Fruit fly (Drosophila melanogaster): ENCODE data around the gene CG14232.

Gene CG14232

dm6 chrX:19717988-19718973 lies 14.2 kb upstream of the CG14232 start, which contains the start of gene CG12531:
TSS of gene CG12531 (plus strand) at chrX:19718923.
- no peak for TF ChIP-seq pan (optimal IDR thresholded peaks at IDR 0.05)
- no peak for TF ChIP-seq CG8478 (optimal IDR thresholded peaks at IDR 0.05)

DNA sequence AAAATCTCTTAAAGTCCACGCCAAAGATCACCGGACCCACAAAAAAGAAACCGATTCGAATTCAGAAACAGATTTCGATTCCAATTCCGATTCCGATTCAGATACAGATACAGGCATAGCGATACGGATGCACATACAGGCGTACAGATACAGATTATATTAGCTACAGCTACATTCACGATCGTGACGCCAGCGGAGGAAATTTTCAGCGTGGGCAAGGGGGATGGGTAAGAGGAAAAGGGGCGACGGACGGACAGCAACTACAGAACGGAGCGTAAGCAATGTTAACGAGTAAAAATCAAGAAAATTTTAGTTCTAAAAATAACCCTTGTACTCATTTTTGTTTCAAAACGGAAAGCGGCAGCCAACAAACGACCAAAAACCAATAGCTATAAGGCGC lies 13.0 kb upstream of the CG14232 start:
- no peak for TF ChIP-seq Dll (optimal IDR thresholded peaks at IDR 0.05)
- TF ChIP-seq CG8478 (optimal IDR thresholded peaks at IDR 0.05): no peak

dm6 chrX:19716325-19716917 lies 12.4 kb upstream of the CG14232 start:
- TF ChIP-seq pan (optimal IDR thresholded peaks at IDR 0.05) (no peak), psq (optimal IDR thresholded peaks at IDR 0.05) (no peak), usp (GFP tag; optimal IDR thresholded peaks at IDR 0.05) (no peak), EcR (GFP tag; optimal IDR thresholded peaks at IDR 0.05) (no peak), Dll (optimal IDR thresholded peaks at IDR 0.05) (no peak), CG8478 (optimal IDR thresholded peaks at IDR 0.05) (no peak)

DNA sequence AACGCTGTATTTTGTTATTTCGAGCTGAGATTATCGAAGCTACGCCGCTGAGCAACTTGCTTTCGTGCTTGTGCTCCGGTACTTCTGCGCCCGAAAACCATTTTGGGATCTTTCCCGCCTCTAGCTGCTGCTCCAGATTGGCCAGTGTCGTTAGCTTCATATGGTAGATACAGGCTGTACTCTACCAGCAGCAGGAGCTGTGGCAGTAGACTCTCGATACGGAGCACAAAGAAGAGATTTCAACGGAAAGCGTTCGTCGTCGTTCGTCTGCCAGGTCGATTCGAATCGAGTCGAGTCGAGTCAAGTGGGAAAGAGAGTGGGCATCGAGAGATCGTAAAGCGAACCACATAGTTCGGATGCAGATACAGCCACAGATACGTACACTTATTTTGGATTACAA lies 10.8 kb upstream of the CG14232 start:
- TF ChIP-seq psq (optimal IDR thresholded peaks at IDR 0.05) (no peak), Dll (optimal IDR thresholded peaks at IDR 0.05) (no peak), EcR (GFP tag; optimal IDR thresholded peaks at IDR 0.05) (no peak), usp (GFP tag; optimal IDR thresholded peaks at IDR 0.05) (no peak), pan (optimal IDR thresholded peaks at IDR 0.05) (no peak), CG8478 (optimal IDR thresholded peaks at IDR 0.05) (no peak)

DNA sequence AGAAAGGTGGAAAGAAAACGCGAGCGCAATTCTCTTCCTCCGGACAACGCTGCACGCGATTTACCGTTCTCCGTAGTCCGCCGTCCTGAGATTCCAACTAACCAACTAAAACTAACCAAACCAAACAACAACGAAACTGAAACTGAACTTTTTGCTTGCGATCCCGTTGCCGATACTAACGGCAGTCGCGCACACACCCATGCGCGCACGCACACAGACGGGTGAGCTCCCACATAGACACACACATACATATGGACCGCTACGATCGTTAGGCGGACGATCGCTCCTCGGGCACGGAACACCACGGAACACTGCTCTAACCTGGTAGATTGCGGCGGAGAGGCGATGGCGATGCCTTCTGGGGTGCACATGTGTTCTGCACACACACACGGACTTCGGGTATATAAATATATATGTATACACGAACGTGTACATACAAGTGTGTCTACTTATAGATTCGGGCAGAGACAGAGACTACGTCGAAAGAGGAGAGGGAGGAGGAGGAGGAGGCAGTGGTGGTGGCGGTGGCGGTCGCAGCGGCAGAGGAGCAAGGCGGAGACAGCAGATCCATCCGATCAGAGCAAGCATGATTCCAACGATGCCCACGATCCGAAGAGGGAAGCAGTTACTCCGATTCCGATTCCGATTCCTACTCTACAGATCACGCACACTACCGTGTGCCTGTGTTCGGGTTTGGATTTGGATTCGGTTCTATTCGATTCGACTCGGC lies 9.0 kb upstream of the CG14232 start, which contains the start of gene meso18E:
TSS of gene meso18E (minus strand) at position 148 of the 730 bp plus-strand sequence.
- TF ChIP-seq EcR (GFP tag; optimal IDR thresholded peaks at IDR 0.05): no peak
- no peak for TF ChIP-seq Dll (optimal IDR thresholded peaks at IDR 0.05)
- no peak for TF ChIP-seq pan (optimal IDR thresholded peaks at IDR 0.05)

DNA sequence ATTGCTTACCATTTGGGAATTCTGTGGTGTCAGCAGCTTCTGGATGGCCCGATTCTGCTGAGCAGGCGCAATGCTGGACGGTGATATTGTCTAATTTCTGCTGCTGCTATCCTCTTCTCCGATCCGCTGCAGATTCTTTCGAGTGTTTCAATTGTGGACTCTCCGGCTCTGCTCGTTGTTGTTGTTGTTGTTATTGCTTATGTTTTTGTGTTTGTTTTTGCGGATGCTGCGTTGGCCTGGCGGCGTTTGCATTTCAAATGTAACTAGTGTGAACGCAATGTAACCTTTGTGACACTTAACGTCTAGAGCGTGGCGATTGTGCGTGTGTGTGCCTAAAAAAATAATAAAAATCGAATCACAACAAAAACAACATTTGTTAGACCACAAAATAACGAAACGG lies 7.9 kb upstream of the CG14232 start:
- TF ChIP-seq EcR (GFP tag; optimal IDR thresholded peaks at IDR 0.05) (no peak), CG8478 (optimal IDR thresholded peaks at IDR 0.05) (no peak), psq (optimal IDR thresholded peaks at IDR 0.05) (no peak), usp (GFP tag; optimal IDR thresholded peaks at IDR 0.05) (no peak), Dll (optimal IDR thresholded peaks at IDR 0.05) (no peak), pan (optimal IDR thresholded peaks at IDR 0.05) (no peak)

dm6 chrX:19701611-19702010 lies 2.4 kb downstream of the CG14232 start, which contains the start of gene Tcs4:
TSS of gene Tcs4 (minus strand) at chrX:19701755.
- TF ChIP-seq Dll (optimal IDR thresholded peaks at IDR 0.05) (no peak), CG8478 (optimal IDR thresholded peaks at IDR 0.05) (no peak), EcR (GFP tag; optimal IDR thresholded peaks at IDR 0.05) (no peak), usp (GFP tag; optimal IDR thresholded peaks at IDR 0.05) (no peak), pan (optimal IDR thresholded peaks at IDR 0.05) (no peak), psq (optimal IDR thresholded peaks at IDR 0.05) (no peak)

DNA sequence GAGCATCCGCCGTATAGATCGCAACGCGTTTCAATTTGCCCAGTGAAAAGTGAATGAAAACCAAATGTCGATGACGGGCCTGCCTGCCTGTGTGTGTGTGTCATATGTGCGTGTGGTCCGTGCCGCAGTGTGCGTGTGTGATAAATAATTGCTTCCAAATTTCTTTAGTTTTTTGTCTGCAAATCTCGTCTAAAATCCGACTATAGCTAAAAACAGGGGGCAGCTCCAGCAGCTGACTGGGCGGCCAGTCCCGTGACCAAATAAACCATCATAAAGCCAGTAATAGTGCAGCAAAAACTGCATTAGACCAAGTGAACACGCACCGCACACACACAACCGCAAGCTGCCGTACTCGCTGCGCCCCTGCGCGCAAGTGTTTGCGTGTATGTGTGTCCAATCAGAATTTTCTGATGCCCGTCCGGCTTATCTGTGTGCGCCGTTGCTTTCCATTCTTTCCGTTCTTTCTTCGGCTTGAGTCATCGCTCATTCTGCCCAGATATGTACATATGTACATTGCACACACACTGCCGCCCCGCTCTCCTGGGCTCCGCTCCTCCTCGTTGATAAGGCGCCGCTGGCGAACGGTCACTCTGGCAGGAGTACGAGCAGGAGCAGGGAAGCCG lies 6.7 kb downstream of the CG14232 start:
- TF ChIP-seq CG8478 (optimal IDR thresholded peaks at IDR 0.05) (peak; percentile 6), usp (GFP tag; optimal IDR thresholded peaks at IDR 0.05) (no peak), Dll (optimal IDR thresholded peaks at IDR 0.05) (peak; percentile 12)

- TF ChIP-seq pan (optimal IDR thresholded peaks at IDR 0.05) (no peak), psq (optimal IDR thresholded peaks at IDR 0.05) (no peak), EcR (GFP tag; optimal IDR thresholded peaks at IDR 0.05) (no peak), usp (GFP tag; optimal IDR thresholded peaks at IDR 0.05) (no peak), Dll (optimal IDR thresholded peaks at IDR 0.05) (no peak), CG8478 (optimal IDR thresholded peaks at IDR 0.05) (no peak)
These were observed 7.2 kb downstream of the CG14232 start, which contains the start of gene Cdc42 for dm6 chrX:19696845-19697244. TSS of gene Cdc42 (plus strand) at chrX:19697091.

DNA sequence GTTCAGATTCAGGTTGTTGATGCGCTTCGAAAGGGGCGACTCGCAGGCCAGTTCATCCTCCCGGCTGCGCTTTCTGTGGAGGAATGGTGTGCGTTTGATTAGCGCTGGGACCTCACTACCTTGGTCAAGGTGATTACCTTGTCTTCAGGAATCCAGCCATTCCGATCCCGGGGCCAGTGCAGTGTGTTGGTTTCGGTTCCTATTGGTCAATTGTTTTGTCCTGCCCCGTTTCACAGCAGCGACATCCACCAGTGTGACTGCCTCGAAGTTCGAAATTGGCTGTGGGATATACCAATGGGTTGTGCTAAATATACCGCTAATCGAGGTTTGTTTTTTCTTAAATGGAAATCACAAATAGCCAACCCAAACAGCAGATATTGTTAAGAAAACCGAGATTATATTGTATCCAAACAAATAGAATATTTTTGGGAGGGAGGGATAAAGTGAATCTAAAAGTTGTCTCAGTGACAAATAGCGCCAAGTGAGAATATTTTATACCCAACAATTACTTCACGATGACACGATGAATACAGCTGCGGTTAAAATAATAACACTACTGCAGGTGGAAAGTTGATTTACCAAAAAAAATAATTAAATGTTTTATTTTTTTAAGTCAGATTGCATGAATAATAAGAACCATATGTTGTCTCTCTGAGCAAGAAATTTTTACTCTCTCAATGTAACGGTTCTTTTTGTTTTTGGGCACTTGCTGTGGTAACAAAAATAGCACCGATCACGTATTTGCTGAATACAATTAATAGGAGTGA lies 9.1 kb downstream of the CG14232 start, which contains the start of gene CG14229:
TSS of gene CG14229 (minus strand) at position 459 of the 767 bp plus-strand sequence.
- TF ChIP-seq EcR (GFP tag; optimal IDR thresholded peaks at IDR 0.05) (no peak), psq (optimal IDR thresholded peaks at IDR 0.05) (no peak), Dll (optimal IDR thresholded peaks at IDR 0.05) (no peak), pan (optimal IDR thresholded peaks at IDR 0.05) (no peak), CG8478 (optimal IDR thresholded peaks at IDR 0.05) (no peak), usp (GFP tag; optimal IDR thresholded peaks at IDR 0.05) (no peak)

All from whole organism.